Worm (Caenorhabditis elegans) whole organism, young adult: ENCODE data around the gene C02F5.5.
A peak's percentile ranks its signal among the peaks of the same experiment; 100 is the strongest.

Experiments used
- B0261.1 ChIP-seq: sonication (generic microtip); optimal IDR thresholded peaks from 2 replicates; lab custom pipeline; 2016; ENCODE audit warnings: mild to moderate bottlenecking, missing genetic modification characterization, moderate library complexity, missing compliant biosample characterization
- C06A6.2 ChIP-seq: fragments of 200-800 bp; sonication (Bioruptor generic); conservative IDR thresholded peaks from 2 replicates; pipeline ENCODE4 v1.3.6; 2022; ENCODE audit warnings: missing genetic modification characterization, missing compliant biosample characterization
- D2030.7 ChIP-seq: fragments of 200-800 bp; sonication (Bioruptor generic); IDR thresholded peaks from 2 replicates; pipeline ENCODE4 v1.3.6; 2022; ENCODE audit warnings: missing genetic modification reagents, missing genetic modification characterization, missing compliant biosample characterization
- F10E7.11 ChIP-seq: sonication (generic microtip); optimal IDR thresholded peaks from 2 replicates; lab custom pipeline; 2017; ENCODE audit warnings: mild to moderate bottlenecking, missing genetic modification characterization, moderate library complexity, missing compliant biosample characterization
- F23B12.7 ChIP-seq: sonication (generic microtip); optimal IDR thresholded peaks from 2 replicates; lab custom pipeline; 2017; ENCODE audit warnings: missing genetic modification characterization, mild to moderate bottlenecking, missing compliant biosample characterization, antibody characterized with exemption, moderate library complexity; ENCODE audit not compliant: insufficient read depth
- F33H1.4 ChIP-seq: fragments of 200-800 bp; sonication (Bioruptor generic); IDR thresholded peaks from 2 replicates; pipeline ENCODE4 v1.3.6; 2022; ENCODE audit warnings: missing genetic modification reagents, missing genetic modification characterization, missing compliant biosample characterization
- F49E8.2 ChIP-seq: sonication (generic microtip); optimal IDR thresholded peaks from 3 replicates; lab custom pipeline; 2017; ENCODE audit warnings: missing genetic modification characterization, mild to moderate bottlenecking, missing compliant biosample characterization, antibody characterized with exemption, moderate library complexity; ENCODE audit not compliant: insufficient read depth
- F57A8.1 ChIP-seq: fragments of 200-800 bp; sonication (Bioruptor generic); optimal IDR thresholded peaks from 2 replicates; lab custom pipeline; 2018; ENCODE audit warnings: mild to moderate bottlenecking, missing genetic modification characterization, moderate library complexity, missing compliant biosample characterization
- K12H6.12 ChIP-seq: fragments of 200-800 bp; sonication (Bioruptor generic); optimal IDR thresholded peaks from 2 replicates; lab custom pipeline; 2018; ENCODE audit warnings: mild to moderate bottlenecking, missing genetic modification characterization, missing compliant biosample characterization
- Y53F4B.3 ChIP-seq: fragments of 200-800 bp; sonication (Bioruptor generic); IDR thresholded peaks from 2 replicates; pipeline ENCODE4 v1.3.6; 2022; ENCODE audit warnings: missing genetic modification reagents, missing genetic modification characterization, missing compliant biosample characterization
- Y79H2A.3 ChIP-seq: fragments of 200-800 bp; sonication (Bioruptor generic); conservative IDR thresholded peaks from 2 replicates; pipeline ENCODE4 v1.3.6; 2022; ENCODE audit warnings: missing genetic modification reagents, missing genetic modification characterization, missing compliant biosample characterization
- atf-7 ChIP-seq: sonication (generic microtip); optimal IDR thresholded peaks from 2 replicates; lab custom pipeline; 2017; ENCODE audit warnings: mild to moderate bottlenecking, missing genetic modification characterization, missing compliant biosample characterization
- attf-3 ChIP-seq: fragments of 200-800 bp; sonication (Bioruptor generic); conservative IDR thresholded peaks from 2 replicates; pipeline ENCODE4 v1.3.6; 2022; ENCODE audit warnings: missing genetic modification reagents, missing genetic modification characterization, missing compliant biosample characterization
- attf-5 ChIP-seq: fragments of 200-800 bp; sonication (Bioruptor generic); optimal IDR thresholded peaks from 2 replicates; lab custom pipeline; 2018; ENCODE audit warnings: mild to moderate bottlenecking, missing genetic modification characterization, missing compliant biosample characterization
- attf-6 ChIP-seq: fragments of 200-800 bp; sonication (Bioruptor generic); IDR thresholded peaks from 2 replicates; pipeline ENCODE4 v1.3.6; 2022; ENCODE audit warnings: missing genetic modification reagents, missing genetic modification characterization, missing compliant biosample characterization
- ccch-3 ChIP-seq: fragments of 200-800 bp; sonication (Bioruptor generic); optimal IDR thresholded peaks from 2 replicates; lab custom pipeline; 2018; ENCODE audit warnings: mild to moderate bottlenecking, missing genetic modification characterization, missing compliant biosample characterization
- chd-7 ChIP-seq: sonication (generic microtip); optimal IDR thresholded peaks from 2 replicates; lab custom pipeline; 2016; ENCODE audit warnings: mild to moderate bottlenecking, missing genetic modification characterization, moderate library complexity, missing compliant biosample characterization
- dox-1 ChIP-seq: fragments of 200-800 bp; sonication (Bioruptor generic); IDR thresholded peaks from 2 replicates; pipeline ENCODE4 v1.3.6; 2022; ENCODE audit warnings: missing genetic modification reagents, missing genetic modification characterization, missing compliant biosample characterization
- efl-1 ChIP-seq: fragments of 150-350 bp; optimal IDR thresholded peaks from 2 replicates; lab custom pipeline; 2014; ENCODE audit warnings: missing biosample characterization, missing genetic modification reagents, missing genetic modification characterization
- ets-4 ChIP-seq: fragments of 200-800 bp; sonication (Bioruptor generic); optimal IDR thresholded peaks from 2 replicates; lab custom pipeline; 2018; ENCODE audit warnings: mild to moderate bottlenecking, missing genetic modification characterization, missing compliant biosample characterization
- him-1 ChIP-seq: sonication (generic microtip); optimal IDR thresholded peaks from 2 replicates; lab custom pipeline; 2016; ENCODE audit warnings: missing genotype, missing genetic modification reagents, missing genetic modification characterization, missing compliant biosample characterization
- hlh-12 ChIP-seq: sonication (generic microtip); optimal IDR thresholded peaks from 2 replicates; lab custom pipeline; 2016; ENCODE audit warnings: missing genetic modification characterization, missing compliant biosample characterization
- hmg-1.2 ChIP-seq: fragments of 200-800 bp; sonication (Bioruptor generic); IDR thresholded peaks from 2 replicates; pipeline ENCODE4 v1.3.6; 2022; ENCODE audit warnings: missing genetic modification reagents, missing genetic modification characterization, missing compliant biosample characterization
- let-526 ChIP-seq: fragments of 200-800 bp; sonication (Bioruptor generic); IDR thresholded peaks from 2 replicates; pipeline ENCODE4 v1.3.6; 2022; ENCODE audit warnings: missing genetic modification reagents, missing genetic modification characterization, missing compliant biosample characterization
- lin-35 ChIP-seq, 3 experiments: fragments of 150-350 bp in 2 of 3; sonication (generic microtip) in 1 of 3; optimal IDR thresholded peaks; 2 replicates each; lab custom pipeline; 2014 to 2018; ENCODE audit warnings: missing biosample characterization in 3 of 3, missing genetic modification characterization in 3 of 3, missing genetic modification reagents in 3 of 3
- lin-40 ChIP-seq: sonication (generic microtip); optimal IDR thresholded peaks from 2 replicates; lab custom pipeline; 2016; ENCODE audit warnings: missing genetic modification characterization, mild to moderate bottlenecking, missing compliant biosample characterization, missing genotype, missing genetic modification reagents
- madf-10 ChIP-seq: sonication (generic microtip); optimal IDR thresholded peaks from 2 replicates; lab custom pipeline; 2016; ENCODE audit warnings: mild to moderate bottlenecking, missing genetic modification characterization, missing compliant biosample characterization
- madf-8 ChIP-seq: fragments of 200-800 bp; sonication (Bioruptor generic); conservative IDR thresholded peaks from 2 replicates; pipeline ENCODE4 v1.3.6; 2022; ENCODE audit warnings: missing genetic modification reagents, missing genetic modification characterization, missing compliant biosample characterization
- mcd-1 ChIP-seq: fragments of 200-800 bp; sonication (Bioruptor generic); IDR thresholded peaks from 2 replicates; pipeline ENCODE4 v1.3.6; 2022; ENCODE audit warnings: missing genetic modification reagents, missing genetic modification characterization, missing compliant biosample characterization
- nfya-1 ChIP-seq: sonication (generic microtip); optimal IDR thresholded peaks from 2 replicates; lab custom pipeline; 2017; ENCODE audit warnings: antibody characterized with exemption, missing compliant biosample characterization, missing genetic modification characterization, borderline replicate concordance; ENCODE audit not compliant: insufficient read depth
- nhr-80 ChIP-seq: sonication (generic microtip); optimal IDR thresholded peaks from 2 replicates; lab custom pipeline; 2016; ENCODE audit warnings: missing genetic modification characterization, missing compliant biosample characterization
- snpc-1.1 ChIP-seq: sonication (generic microtip); optimal IDR thresholded peaks from 2 replicates; lab custom pipeline; 2017; ENCODE audit warnings: missing genetic modification characterization, mild to moderate bottlenecking, missing compliant biosample characterization, antibody characterized with exemption, moderate library complexity, missing genotype, missing genetic modification reagents; ENCODE audit not compliant: insufficient read depth
- somi-1 ChIP-seq: fragments of 200-800 bp; sonication (Bioruptor generic); optimal IDR thresholded peaks from 2 replicates; lab custom pipeline; 2018; ENCODE audit warnings: mild to moderate bottlenecking, missing genetic modification characterization, missing compliant biosample characterization
- sptf-2 ChIP-seq: fragments of 200-800 bp; sonication (Bioruptor generic); optimal IDR thresholded peaks from 2 replicates; lab custom pipeline; 2018; ENCODE audit warnings: mild to moderate bottlenecking, missing genetic modification characterization, missing compliant biosample characterization
- tbp1 ChIP-seq: fragments of 200-800 bp; sonication (Bioruptor generic); optimal IDR thresholded peaks from 2 replicates; lab custom pipeline; 2018; ENCODE audit warnings: mild to moderate bottlenecking, missing genetic modification characterization, missing compliant biosample characterization
- tlf-1 ChIP-seq: fragments of 200-800 bp; sonication (Bioruptor generic); optimal IDR thresholded peaks from 2 replicates; lab custom pipeline; 2018; ENCODE audit warnings: mild to moderate bottlenecking, missing genetic modification characterization, missing compliant biosample characterization
- zfh-2 ChIP-seq: fragments of 200-800 bp; sonication (Bioruptor generic); conservative IDR thresholded peaks from 2 replicates; pipeline ENCODE4 v1.3.6; 2022; ENCODE audit warnings: missing genetic modification reagents, missing genetic modification characterization, missing compliant biosample characterization
- ztf-28 ChIP-seq: fragments of 200-800 bp; sonication (Bioruptor generic); IDR thresholded peaks from 2 replicates; pipeline ENCODE4 v1.3.6; 2022; ENCODE audit warnings: missing genetic modification reagents, missing genetic modification characterization, missing compliant biosample characterization
- ztf-6 ChIP-seq: fragments of 200-800 bp; sonication (Bioruptor generic); IDR thresholded peaks from 2 replicates; pipeline ENCODE4 v1.3.6; 2022; ENCODE audit warnings: missing genetic modification reagents, missing genetic modification characterization, missing compliant biosample characterization

Gene C02F5.5

ce11 chrIII:8265753-8266152 is 29.8 kb downstream of the C02F5.5 start, which contains the start of gene mrps-9:
mrps-9 (plus strand) TSS chrIII:8266062.
- TF ChIP-seq mcd-1 (peak; percentile 86), hmg-1.2 (no peak)

- TF ChIP-seq attf-5 = peak; percentile 44
- no peak for TF ChIP-seq ccch-3 (GFP tag; lab: Kevin White, UChicago)
- peak; percentile 53 for TF ChIP-seq nhr-80 (tag; lab: Kevin White, UChicago)
- 0 out of 2 replicates have a peak, but pooled peaks have one; percentile 21 for TF ChIP-seq mcd-1
- TF ChIP-seq dox-1 (GFP tag; lab: Robert Waterston, UW) = peak; percentile 35; the same call in 1 of the 2 replicates
- TF ChIP-seq efl-1 (GFP tag; lab: Kevin White, UChicago) = no peak
- peak; percentile 29 for TF ChIP-seq F23B12.7 (tag; lab: Kevin White, UChicago)
Observed at ce11 chrIII:8268296-8268695, 32.3 kb downstream of the C02F5.5 start, which contains the start of the genes F09G8.7 and crn-7. F09G8.7 (minus strand) TSS chrIII:8268355. crn-7 (plus strand) TSS chrIII:8268531.

- TF ChIP-seq Y79H2A.3 (GFP tag; lab: Robert Waterston, UW) = no peak
- no peak for TF ChIP-seq attf-6 (GFP tag; lab: Robert Waterston, UW)
- no peak for TF ChIP-seq attf-5
- no peak for TF ChIP-seq lin-35 (GFP tag; optimal IDR thresholded peaks at IDR 0.05; lab: Kevin White, UChicago)
- no peak for TF ChIP-seq madf-10 (tag; lab: Kevin White, UChicago)
- no peak for TF ChIP-seq lin-40 (tag; lab: Kevin White, UChicago)
- TF ChIP-seq nfya-1 (tag; lab: Kevin White, UChicago) = no peak
- TF ChIP-seq B0261.1 = no peak
- no peak for TF ChIP-seq hlh-12 (tag; lab: Kevin White, UChicago)
- TF ChIP-seq F33H1.4 (GFP tag; lab: Robert Waterston, UW) = no peak
- TF ChIP-seq attf-3 = no peak
- TF ChIP-seq Y53F4B.3 (GFP tag; lab: Robert Waterston, UW) = no peak
- TF ChIP-seq F57A8.1 (GFP tag; lab: Kevin White, UChicago) = no peak
- TF ChIP-seq madf-8 (GFP tag; lab: Robert Waterston, UW) = no peak
- no peak for TF ChIP-seq atf-7 (tag; lab: Kevin White, UChicago)
- no peak for TF ChIP-seq tlf-1 (GFP tag; lab: Kevin White, UChicago)
- no peak for TF ChIP-seq sptf-2
- TF ChIP-seq snpc-1.1 (tag; lab: Kevin White, UChicago) = no peak
- TF ChIP-seq zfh-2 (GFP tag; lab: Robert Waterston, UW) = no peak
Observed at ce11 chrIII:8271676-8272225, 35.8 kb downstream of the C02F5.5 start, which contains the start of the genes mps-4 and F09G8.10. mps-4 (minus strand) TSS chrIII:8271776. F09G8.10 (minus strand) TSS chrIII:8272175.

- TF ChIP-seq dox-1 (GFP tag; lab: Robert Waterston, UW) (no peak), F23B12.7 (tag; lab: Kevin White, UChicago) (no peak), attf-6 (GFP tag; lab: Robert Waterston, UW) (no peak), ztf-28 (GFP tag; lab: Robert Waterston, UW) (no peak)
- TF ChIP-seq, all 124 proteins: peak for 0
Observed at ce11 chrIII:8275871-8276270, 39.9 kb downstream of the C02F5.5 start, which contains the start of gene clec-160. clec-160 (minus strand) TSS chrIII:8275971.

ce11 chrIII:8278801-8279200 is 42.8 kb downstream of the C02F5.5 start, which contains the start of gene mig-10:
mig-10 (plus strand) TSS chrIII:8279101.
- TF ChIP-seq ccch-3 (GFP tag; lab: Kevin White, UChicago) (no peak), F10E7.11 (tag; lab: Kevin White, UChicago) (no peak), C06A6.2 (no peak), ets-4 (no peak), ztf-6 (GFP tag; lab: Robert Waterston, UW) (no peak), D2030.7 (GFP tag; lab: Robert Waterston, UW) (no peak), F49E8.2 (tag; lab: Kevin White, UChicago) (no peak), let-526 (no peak), Y79H2A.3 (GFP tag; lab: Robert Waterston, UW) (no peak), sptf-2 (no peak), somi-1 (GFP tag; lab: Kevin White, UChicago) (no peak), lin-40 (tag; lab: Kevin White, UChicago) (no peak), K12H6.12 (tag; lab: Kevin White, UChicago) (no peak), hmg-1.2 (no peak), him-1 (no peak), chd-7 (no peak), tbp1 (GFP tag; lab: Kevin White, UChicago) (no peak)
